Worm (Caenorhabditis elegans): ENCODE data around the gene F10E7.11.
A peak's percentile ranks its signal among the peaks of the same experiment; 100 is the strongest.

DNA sequence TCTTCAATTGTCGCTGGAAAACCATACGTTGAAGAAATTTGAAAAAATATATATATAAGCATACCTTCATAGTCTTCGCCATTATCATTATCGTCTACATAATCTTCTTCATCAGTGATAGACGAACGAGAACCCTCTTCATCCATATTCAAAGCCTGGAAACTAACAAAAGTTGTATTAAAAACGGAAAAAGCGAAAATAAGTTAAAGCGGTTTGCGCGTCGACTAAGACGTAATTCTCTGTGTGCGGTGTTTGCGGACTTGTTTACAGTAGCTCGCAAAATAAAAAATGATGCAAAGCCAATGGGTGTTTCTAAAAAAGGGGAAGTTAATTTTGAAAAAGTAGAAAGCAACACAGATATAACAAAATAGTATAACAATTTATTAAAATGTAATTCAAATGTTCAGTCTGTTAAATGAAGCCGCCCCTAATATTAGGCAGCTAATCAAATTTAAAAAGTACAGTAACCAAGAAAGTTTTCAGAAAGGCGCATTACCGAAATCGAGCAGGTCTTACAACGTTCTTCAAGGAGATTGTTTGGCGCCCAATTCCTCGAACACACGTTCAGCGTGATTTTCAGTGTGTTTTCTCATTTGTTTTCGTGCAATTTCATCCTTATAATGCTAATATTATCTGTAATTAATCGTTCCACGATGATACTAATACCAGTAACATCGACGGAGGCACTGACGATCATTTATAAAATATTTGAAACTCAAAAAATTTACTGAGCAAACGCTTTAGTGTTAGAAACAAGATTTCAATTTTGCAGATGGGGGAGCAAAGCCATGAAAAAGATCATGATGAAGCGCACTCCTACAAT, 9.4 kb upstream of the F10E7.11 start, which contains the start of the genes T07F8.4 and gld-3:
- peak; percentile 47 for TF ChIP-seq W03F9.2 (tag; optimal IDR thresholded peaks at IDR 0.05)
- no peak for TF ChIP-seq him-1 (tag; optimal IDR thresholded peaks at IDR 0.05)

Measured in whole organism, L4/young adult.